Worm (Caenorhabditis elegans) whole organism, L1 larva: Measurements from ENCODE around the gene hex-5.

Experiments used
- C04F5.9 ChIP-seq: sonication (generic microtip); optimal IDR thresholded peaks from 2 replicates; lab custom pipeline; 2016; ENCODE audit warnings: missing genetic modification characterization, missing compliant biosample characterization
- alr-1 ChIP-seq: fragments of 200-800 bp; sonication (Bioruptor generic); optimal IDR thresholded peaks from 2 replicates; lab custom pipeline; 2018; ENCODE audit warnings: borderline replicate concordance, mild to moderate bottlenecking, missing genetic modification characterization, missing compliant biosample characterization
- aly-2 ChIP-seq: fragments of 150-350 bp; optimal IDR thresholded peaks from 2 replicates; lab custom pipeline; 2014; ENCODE audit warnings: missing biosample characterization, missing genetic modification characterization
- ama-1 ChIP-seq: fragments of 150-350 bp; optimal IDR thresholded peaks from 2 replicates; lab custom pipeline; 2014
- blmp-1 ChIP-seq: fragments of 150-350 bp; optimal IDR thresholded peaks from 2 replicates; lab custom pipeline; 2014; ENCODE audit warnings: missing biosample characterization, missing genetic modification characterization
- ceh-8 ChIP-seq: fragments of 200-800 bp; sonication (Bioruptor generic); optimal IDR thresholded peaks from 2 replicates; lab custom pipeline; 2018; ENCODE audit warnings: mild to moderate bottlenecking, missing genetic modification characterization, moderate library complexity, missing compliant biosample characterization
- ces-1 ChIP-seq: fragments of 150-350 bp; optimal IDR thresholded peaks from 2 replicates; lab custom pipeline; 2014; ENCODE audit warnings: missing biosample characterization, missing genetic modification reagents, missing genetic modification characterization
- efl-1 ChIP-seq, 4 experiments: fragments of 150-350 bp; optimal IDR thresholded peaks in 3 of 4; peaks in 1 of 4; 1 replicate in 1 of 4; 2 replicates in 3 of 4; lab custom pipeline; 2014; ENCODE audit warnings: missing biosample characterization in 2 of 4, missing genetic modification characterization in 2 of 4, missing genetic modification reagents in 2 of 4
- efl-3 ChIP-seq: fragments of 200-800 bp; sonication (Bioruptor generic); optimal IDR thresholded peaks from 2 replicates; lab custom pipeline; 2018; ENCODE audit warnings: mild to moderate bottlenecking, missing genetic modification characterization, missing compliant biosample characterization
- egl-13 ChIP-seq: sonication (generic microtip); optimal IDR thresholded peaks from 2 replicates; lab custom pipeline; 2016; ENCODE audit warnings: missing genotype, missing genetic modification reagents, missing genetic modification characterization, missing compliant biosample characterization
- elt-2 ChIP-seq: sonication (generic microtip); optimal IDR thresholded peaks from 2 replicates; lab custom pipeline; 2016; ENCODE audit warnings: missing genetic modification characterization, mild to moderate bottlenecking, inconsistent platforms, missing compliant biosample characterization, missing genetic modification reagents
- fkh-4 ChIP-seq: sonication (generic microtip); optimal IDR thresholded peaks from 2 replicates; lab custom pipeline; 2016; ENCODE audit warnings: missing compliant biosample characterization, missing genetic modification characterization, borderline replicate concordance
- fkh-8 ChIP-seq: sonication (generic microtip); optimal IDR thresholded peaks from 2 replicates; lab custom pipeline; 2016; ENCODE audit warnings: mild to moderate bottlenecking, missing genetic modification characterization, missing compliant biosample characterization
- fos-1 ChIP-seq: fragments of 150-350 bp; optimal IDR thresholded peaks from 2 replicates; lab custom pipeline; 2014; ENCODE audit warnings: missing biosample characterization, missing genetic modification characterization
- hlh-17 ChIP-seq: fragments of 200-800 bp; sonication (Bioruptor generic); optimal IDR thresholded peaks from 2 replicates; lab custom pipeline; 2018; ENCODE audit warnings: missing genetic modification characterization, mild to moderate bottlenecking, missing compliant biosample characterization, moderate library complexity, borderline replicate concordance
- hlh-4 ChIP-seq: sonication (generic microtip); optimal IDR thresholded peaks from 2 replicates; lab custom pipeline; 2016; ENCODE audit warnings: mild to moderate bottlenecking, missing genetic modification characterization, missing compliant biosample characterization
- hpl-2 ChIP-seq: fragments of 150-350 bp; optimal IDR thresholded peaks from 2 replicates; lab custom pipeline; 2014; ENCODE audit warnings: missing biosample characterization, missing genetic modification reagents, missing genetic modification characterization
- lin-13 ChIP-seq: fragments of 150-350 bp; optimal IDR thresholded peaks from 2 replicates; lab custom pipeline; 2014; ENCODE audit warnings: missing biosample characterization, missing genetic modification reagents, missing genetic modification characterization
- lin-14 ChIP-seq: fragments of 200-800 bp; sonication (Bioruptor generic); optimal IDR thresholded peaks from 2 replicates; lab custom pipeline; 2018; ENCODE audit warnings: mild to moderate bottlenecking, missing genetic modification characterization, moderate library complexity, missing compliant biosample characterization
- lin-39 ChIP-seq: fragments of 150-350 bp; optimal IDR thresholded peaks from 2 replicates; lab custom pipeline; 2014; ENCODE audit warnings: missing biosample characterization, missing genetic modification reagents, missing genetic modification characterization
- lsy-2 ChIP-seq, 2 experiments: fragments of 150-350 bp; optimal IDR thresholded peaks; 2 replicates each; lab custom pipeline; 2014; ENCODE audit warnings: missing biosample characterization in 2 of 2, missing genetic modification characterization in 2 of 2
- mab-9 ChIP-seq: fragments of 200-800 bp; sonication (Bioruptor generic); IDR thresholded peaks from 2 replicates; pipeline ENCODE4 v1.3.6; 2022; ENCODE audit warnings: missing genetic modification reagents, missing genetic modification characterization, missing compliant biosample characterization
- mef-2 ChIP-seq: fragments of 150-350 bp; optimal IDR thresholded peaks from 2 replicates; lab custom pipeline; 2014; ENCODE audit warnings: missing biosample characterization, missing genetic modification characterization
- nhr-12 ChIP-seq: sonication (generic microtip); optimal IDR thresholded peaks from 2 replicates; lab custom pipeline; 2017; ENCODE audit warnings: missing biosample characterization, missing genetic modification characterization
- nhr-19 ChIP-seq: fragments of 200-800 bp; sonication (Bioruptor generic); conservative IDR thresholded peaks from 2 replicates; pipeline ENCODE4 v1.3.6; 2022; ENCODE audit warnings: missing genetic modification characterization, missing compliant biosample characterization
- nhr-28 ChIP-seq: fragments of 150-350 bp; optimal IDR thresholded peaks from 2 replicates; lab custom pipeline; 2014; ENCODE audit warnings: missing biosample characterization, missing genetic modification characterization
- nhr-47 ChIP-seq: sonication (generic microtip); optimal IDR thresholded peaks from 2 replicates; lab custom pipeline; 2016; ENCODE audit warnings: mild to moderate bottlenecking, missing genetic modification characterization, moderate library complexity, missing compliant biosample characterization
- nhr-71 ChIP-seq: sonication (generic microtip); optimal IDR thresholded peaks from 2 replicates; lab custom pipeline; 2016; ENCODE audit warnings: mild to moderate bottlenecking, missing genetic modification characterization, moderate library complexity, missing compliant biosample characterization
- nhr-76 ChIP-seq: sonication (generic microtip); optimal IDR thresholded peaks from 2 replicates; lab custom pipeline; 2017; ENCODE audit warnings: missing biosample characterization, missing genetic modification characterization
- nhr-77 ChIP-seq: fragments of 150-350 bp; optimal IDR thresholded peaks from 2 replicates; lab custom pipeline; 2014; ENCODE audit warnings: missing biosample characterization, missing genetic modification characterization
- pag-3 ChIP-seq: sonication (generic microtip); optimal IDR thresholded peaks from 2 replicates; lab custom pipeline; 2017; ENCODE audit warnings: missing genetic modification characterization, mild to moderate bottlenecking, missing compliant biosample characterization, antibody characterized with exemption, borderline replicate concordance; ENCODE audit not compliant: insufficient read depth
- pax-3 ChIP-seq: fragments of 200-800 bp; sonication (Bioruptor generic); optimal IDR thresholded peaks from 2 replicates; lab custom pipeline; 2018; ENCODE audit warnings: mild to moderate bottlenecking, missing genetic modification characterization, moderate library complexity, missing compliant biosample characterization
- rnt-1 ChIP-seq: sonication (generic microtip); optimal IDR thresholded peaks from 2 replicates; lab custom pipeline; 2016; ENCODE audit warnings: mild to moderate bottlenecking, missing genetic modification characterization, moderate library complexity, missing compliant biosample characterization
- snu-23 ChIP-seq: sonication (generic microtip); optimal IDR thresholded peaks from 2 replicates; lab custom pipeline; 2016; ENCODE audit warnings: missing genetic modification characterization, missing compliant biosample characterization
- sptf-1 ChIP-seq: fragments of 150-350 bp; optimal IDR thresholded peaks from 2 replicates; lab custom pipeline; 2014; ENCODE audit warnings: missing biosample characterization, missing genetic modification characterization
- swsn-7 ChIP-seq: sonication (generic microtip); optimal IDR thresholded peaks from 2 replicates; lab custom pipeline; 2016; ENCODE audit warnings: missing genetic modification characterization, missing compliant biosample characterization
- tbx-2 ChIP-seq: sonication (generic microtip); optimal IDR thresholded peaks from 2 replicates; lab custom pipeline; 2016; ENCODE audit warnings: missing genetic modification characterization, missing compliant biosample characterization
- unc-30 ChIP-seq: sonication (generic microtip); optimal IDR thresholded peaks from 2 replicates; lab custom pipeline; 2017; ENCODE audit warnings: missing biosample characterization, missing genetic modification characterization
- unc-98 ChIP-seq: fragments of 200-800 bp; sonication (Bioruptor generic); IDR thresholded peaks from 2 replicates; pipeline ENCODE4 v1.3.6; 2022; ENCODE audit warnings: missing genetic modification characterization, missing compliant biosample characterization
- ztf-11 ChIP-seq, 2 experiments: sonication (generic microtip); optimal IDR thresholded peaks; 2 replicates each; lab custom pipeline; 2016 to 2017; ENCODE audit warnings: missing genetic modification characterization in 2 of 2, missing biosample characterization in 1 of 2, missing compliant biosample characterization in 1 of 2
- ztf-4 ChIP-seq: fragments of 150-350 bp; optimal IDR thresholded peaks from 2 replicates; lab custom pipeline; 2014; ENCODE audit warnings: missing biosample characterization, missing genetic modification characterization

The hex-5 gene

DNA sequence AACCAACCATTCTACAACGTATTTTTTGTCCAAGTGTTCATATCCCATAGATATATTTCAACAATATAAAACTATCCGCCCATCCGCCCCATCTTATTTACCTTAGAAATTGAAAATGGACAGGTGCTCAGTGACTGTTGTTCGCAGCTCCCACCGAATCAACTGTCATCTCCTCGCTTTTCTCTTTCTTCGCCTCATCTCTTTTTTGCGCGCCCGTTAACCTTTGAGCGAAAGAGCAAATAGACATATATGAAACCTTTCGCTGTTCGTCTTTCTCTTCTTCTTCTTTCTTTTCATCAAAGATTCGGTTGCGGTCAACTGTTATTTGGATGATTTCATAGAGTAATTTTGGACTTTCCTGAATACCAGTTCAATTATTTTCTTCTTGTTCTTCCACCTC is 29.4 kb downstream of the hex-5 start, which contains the start of gene sssh-1:
Gene sssh-1 (plus strand): TSS at position 301 of the 400 bp plus-strand sequence.
- no peak for TF ChIP-seq lin-39 (tag; lab: Kevin White, UChicago)
- no peak for TF ChIP-seq mef-2 (tag; lab: Kevin White, UChicago)
- no peak for TF ChIP-seq unc-98 (GFP tag; lab: Robert Waterston, UW)
- TF ChIP-seq hlh-17 (GFP tag; lab: Kevin White, UChicago) = no peak
- TF ChIP-seq pag-3 (tag; lab: Kevin White, UChicago) = no peak
- no peak for TF ChIP-seq nhr-12
- no peak for TF ChIP-seq fkh-8 (tag; lab: Kevin White, UChicago)
- TF ChIP-seq sptf-1 (tag; lab: Kevin White, UChicago) = no peak
- TF ChIP-seq blmp-1 (tag; lab: Kevin White, UChicago) = no peak
- no peak for TF ChIP-seq fos-1 (tag; lab: Kevin White, UChicago)
- TF ChIP-seq fkh-4 (tag; lab: Kevin White, UChicago) = no peak
- no peak for TF ChIP-seq ceh-8
- TF ChIP-seq ama-1 (lab: Kevin White, UChicago) = no peak
- TF ChIP-seq ztf-4 (tag; lab: Kevin White, UChicago) = no peak
- TF ChIP-seq egl-13 (tag; lab: Kevin White, UChicago) = no peak
- no peak for TF ChIP-seq efl-3 (GFP tag; lab: Kevin White, UChicago)
- TF ChIP-seq, all 84 proteins: peak for 0

DNA sequence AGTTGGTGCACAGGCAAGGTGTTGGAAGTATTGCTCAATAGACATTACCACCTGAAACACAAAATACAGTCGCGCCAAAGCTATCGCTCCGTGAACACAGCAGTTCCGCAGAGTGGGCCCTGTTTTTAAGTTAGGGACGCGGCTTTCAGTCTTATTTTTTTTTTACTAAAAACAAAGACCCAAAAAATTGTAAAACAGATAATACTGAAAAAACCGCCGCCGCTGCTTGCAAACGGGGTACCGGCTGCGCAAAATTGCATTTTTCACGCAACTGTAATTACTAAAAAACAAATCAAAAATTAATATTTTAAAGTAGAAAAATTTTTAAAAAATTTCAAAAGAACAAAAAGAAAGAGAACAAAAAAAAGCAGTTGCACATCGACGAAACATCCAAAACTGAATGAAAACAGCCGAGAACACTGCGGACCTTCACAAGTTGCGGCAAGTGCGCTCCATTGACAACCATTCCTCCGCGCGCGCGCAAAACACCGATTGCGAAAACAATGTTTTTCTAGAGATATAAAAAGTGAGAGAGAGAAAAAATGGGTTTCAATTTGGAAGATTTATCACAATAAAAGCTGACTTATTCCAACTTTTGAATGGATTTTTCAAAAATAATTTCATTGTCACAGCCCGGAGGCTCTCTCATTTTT is 32.1 kb downstream of the hex-5 start, which contains the start of gene F31F6.3:
Gene F31F6.3 (minus strand): TSS at position 51 of the 653 bp plus-strand sequence.
- TF ChIP-seq lin-39 (tag; lab: Kevin White, UChicago) (no peak), aly-2 (tag; lab: Kevin White, UChicago) (no peak), rnt-1 (tag; lab: Kevin White, UChicago) (no peak), nhr-19 (no peak)

DNA sequence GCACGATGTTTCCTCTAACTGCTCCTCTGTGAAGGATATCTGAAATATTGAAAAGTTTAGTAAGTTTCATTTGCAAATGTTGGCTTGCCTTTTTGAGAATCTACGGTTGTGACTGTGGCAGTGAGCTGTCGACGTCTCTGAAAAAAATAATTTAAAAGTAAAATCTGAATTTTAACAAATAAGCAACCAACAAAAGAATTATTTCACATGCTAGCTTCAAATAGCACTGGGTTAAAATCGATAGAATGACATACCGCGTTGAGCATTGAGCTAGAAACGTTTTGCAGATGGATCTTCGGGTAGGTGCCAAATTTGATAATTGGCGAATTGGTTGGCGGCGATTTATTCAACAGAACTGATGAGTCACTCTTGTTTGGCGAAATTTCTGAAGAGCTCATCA is 33.3 kb downstream of the hex-5 start, which contains the start of gene F31F6.2:
Gene F31F6.2 (minus strand): TSS at position 101 of the 400 bp plus-strand sequence.
- TF ChIP-seq nhr-47 (tag; lab: Kevin White, UChicago) (no peak), nhr-76 (tag; lab: Kevin White, UChicago) (no peak), mab-9 (GFP tag; lab: Robert Waterston, UW) (no peak), fkh-8 (tag; lab: Kevin White, UChicago) (no peak), lsy-2 (tag; optimal IDR thresholded peaks at IDR 0.05; lab: Kevin White, UChicago) (no peak), lin-13 (GFP tag; lab: Kevin White, UChicago) (no peak), pax-3 (tag; lab: Kevin White, UChicago) (no peak), rnt-1 (tag; lab: Kevin White, UChicago) (no peak), tbx-2 (tag; lab: Kevin White, UChicago) (no peak), efl-1 (optimal IDR thresholded peaks at IDR 0.05; lab: Kevin White, UChicago) (no peak), efl-1 (GFP tag; optimal IDR thresholded peaks at IDR 0.05 in 1 of 2; lab: Kevin White, UChicago) (no peak), unc-30 (no peak), nhr-19 (no peak), elt-2 (tag; lab: Kevin White, UChicago) (no peak)

DNA sequence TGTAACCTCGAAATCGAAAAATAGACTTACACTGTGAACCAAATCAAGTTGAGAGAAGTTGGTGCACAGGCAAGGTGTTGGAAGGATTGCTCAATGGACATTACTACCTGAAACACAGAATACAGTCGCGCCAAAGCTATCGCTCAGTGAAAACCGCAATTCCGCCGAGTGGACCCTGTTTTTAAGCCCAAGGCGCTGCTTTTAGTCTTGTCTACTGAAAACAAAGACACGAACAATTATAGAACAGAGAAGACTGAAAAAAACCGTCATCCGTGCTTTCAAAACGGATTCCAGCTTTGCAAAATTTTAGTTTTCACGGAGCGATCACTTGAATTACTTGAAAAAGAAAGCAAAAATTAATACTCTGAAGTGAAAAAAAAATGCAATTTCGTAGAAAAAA is 36.9 kb downstream of the hex-5 start, which contains the start of gene F31F6.1:
Gene F31F6.1 (minus strand): TSS at position 101 of the 400 bp plus-strand sequence.
- TF ChIP-seq alr-1 (tag; lab: Kevin White, UChicago) (no peak), swsn-7 (no peak), pax-3 (tag; lab: Kevin White, UChicago) (no peak), pag-3 (tag; lab: Kevin White, UChicago) (no peak), C04F5.9 (tag; lab: Kevin White, UChicago) (no peak), nhr-71 (tag; lab: Kevin White, UChicago) (no peak), ces-1 (GFP tag; lab: Kevin White, UChicago) (no peak), snu-23 (GFP tag; lab: Kevin White, UChicago) (no peak), nhr-77 (tag; lab: Kevin White, UChicago) (no peak), ztf-4 (tag; lab: Kevin White, UChicago) (no peak), hpl-2 (GFP tag; lab: Kevin White, UChicago) (no peak), hlh-4 (no peak), lin-14 (no peak), nhr-28 (tag; lab: Kevin White, UChicago) (no peak), efl-1 (optimal IDR thresholded peaks at IDR 0.05; lab: Kevin White, UChicago) (no peak), efl-1 (GFP tag; optimal IDR thresholded peaks at IDR 0.05 in 1 of 2; lab: Kevin White, UChicago) (no peak), ceh-8 (no peak), ztf-11 (tag; optimal IDR thresholded peaks at IDR 0.05; lab: Kevin White, UChicago) (no peak), mef-2 (tag; lab: Kevin White, UChicago) (no peak), fkh-8 (tag; lab: Kevin White, UChicago) (no peak)
